Worm (Caenorhabditis elegans): ENCODE measurements around the gene Y25C1A.2.

ce11 chrII:3135293-3135692, 22.9 kb downstream of the Y25C1A.2 start:
- TF ChIP-seq Y105C5A.15 (GFP tag; IDR thresholded peaks at IDR 0.05) = no peak
- no peak for TF ChIP-seq jun-1 (tag; optimal IDR thresholded peaks at IDR 0.05)
- TF ChIP-seq lsy-2 (tag; optimal IDR thresholded peaks at IDR 0.05) = no peak
